Worm (Caenorhabditis elegans) whole organism, L2 larva: Measurements from ENCODE around the gene fbxb-16.
"Not testable (repeated sequence)": the region's sequence is repeated elsewhere in the genome, so short reads cannot be mapped to it uniquely, and the experiment has no call there.

Experiments used
- nhr-11 ChIP-seq: fragments of 150-350 bp; optimal IDR thresholded peaks from 2 replicates; lab custom pipeline; 2014; ENCODE audit warnings: missing biosample characterization, missing genetic modification characterization
- unc-62 ChIP-seq: fragments of 150-350 bp; optimal IDR thresholded peaks from 2 replicates; lab custom pipeline; 2014; ENCODE audit warnings: missing biosample characterization, missing genetic modification reagents, missing genetic modification characterization

- TF ChIP-seq unc-62 (GFP tag; lab: Kevin White, UChicago); nhr-11 (tag; lab: Kevin White, UChicago): not testable (repeated sequence)
These were observed 18.2 kb downstream of the fbxb-16 start, which contains the start of gene C08E3.1 for ce11 chrII:1633490-1633889.
